Worm (Caenorhabditis elegans) whole organism, early embryonic: ENCODE measurements around the gene srlf-13.

Experiments
- F13C5.2 ChIP-seq: sonication (generic microtip); optimal IDR thresholded peaks from 2 replicates; lab custom pipeline; 2017; ENCODE audit warnings: mild to moderate bottlenecking, missing genetic modification characterization, inconsistent platforms, missing compliant biosample characterization
- aly-1 ChIP-seq: sonication (generic microtip); optimal IDR thresholded peaks from 2 replicates; lab custom pipeline; 2016; ENCODE audit warnings: missing genetic modification characterization, missing compliant biosample characterization
- ama-1 ChIP-seq: fragments of 150-350 bp; optimal IDR thresholded peaks from 2 replicates; lab custom pipeline; 2014
- ceh-13 ChIP-seq: fragments of 200-800 bp; sonication (Bioruptor generic); optimal IDR thresholded peaks from 2 replicates; lab custom pipeline; 2018; ENCODE audit warnings: mild to moderate bottlenecking, missing genetic modification characterization, missing compliant biosample characterization
- ets-7 ChIP-seq: sonication (generic microtip); optimal IDR thresholded peaks from 2 replicates; lab custom pipeline; 2016; ENCODE audit warnings: missing genotype, missing genetic modification characterization, missing compliant biosample characterization
- flt-1 ChIP-seq: fragments of 200-800 bp; sonication (Bioruptor generic); IDR thresholded peaks from 2 replicates; pipeline ENCODE4 v1.3.6; 2022; ENCODE audit warnings: missing genetic modification characterization, missing compliant biosample characterization
- hmg-4 ChIP-seq: fragments of 200-800 bp; sonication (Bioruptor generic); optimal IDR thresholded peaks from 2 replicates; lab custom pipeline; 2018; ENCODE audit warnings: mild to moderate bottlenecking, missing genetic modification characterization, missing compliant biosample characterization
- hnd-1 ChIP-seq: sonication (generic microtip); optimal IDR thresholded peaks from 2 replicates; lab custom pipeline; 2016; ENCODE audit warnings: missing genetic modification characterization, missing compliant biosample characterization
- scrt-1 ChIP-seq: fragments of 200-800 bp; sonication (Bioruptor generic); IDR thresholded peaks from 2 replicates; pipeline ENCODE4 v1.3.6; 2022; ENCODE audit warnings: missing genetic modification characterization, missing compliant biosample characterization
- sea-1 ChIP-seq: fragments of 200-800 bp; sonication (Bioruptor generic); conservative IDR thresholded peaks from 2 replicates; pipeline ENCODE4 v1.3.6; 2022; ENCODE audit warnings: missing genetic modification characterization, missing compliant biosample characterization
- tbx-11 ChIP-seq: fragments of 200-800 bp; sonication (Bioruptor generic); IDR thresholded peaks from 2 replicates; pipeline ENCODE4 v1.3.6; 2022; ENCODE audit warnings: missing genetic modification characterization, missing compliant biosample characterization
- tbx-37 ChIP-seq: fragments of 200-800 bp; sonication (Bioruptor generic); conservative IDR thresholded peaks from 2 replicates; pipeline ENCODE4 v1.3.6; 2022; ENCODE audit warnings: missing genetic modification reagents, missing genetic modification characterization, missing compliant biosample characterization
- tra-4 ChIP-seq: sonication (generic microtip); optimal IDR thresholded peaks from 2 replicates; lab custom pipeline; 2017; ENCODE audit warnings: missing genetic modification characterization, missing compliant biosample characterization

DNA sequence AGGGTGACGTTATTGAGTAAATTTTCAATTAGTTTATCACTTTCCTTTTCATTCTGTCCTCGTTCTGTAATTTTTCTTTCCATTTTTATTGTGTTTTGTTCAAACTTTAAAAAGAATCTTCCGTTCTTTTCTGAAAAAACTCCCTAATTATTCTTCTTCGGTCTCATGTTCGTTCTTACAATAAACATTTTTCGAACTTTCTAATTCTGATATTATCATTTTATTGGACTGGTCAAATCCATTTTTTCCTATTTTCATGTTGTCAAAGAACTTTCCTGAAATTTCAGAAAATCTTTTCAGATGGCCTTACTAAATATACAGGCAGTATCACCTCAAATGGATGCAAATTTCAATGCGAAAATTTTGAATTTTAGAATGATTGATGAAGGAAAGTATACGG lies 32.4 kb downstream of the srlf-13 start, which contains the start of gene nish-1:
- TF ChIP-seq hnd-1 (tag; lab: Kevin White, UChicago) (no peak), aly-1 (tag; lab: Kevin White, UChicago) (no peak), ama-1 (no peak), flt-1 (GFP tag; lab: Robert Waterston, UW) (no peak), F13C5.2 (tag; lab: Kevin White, UChicago) (no peak), hmg-4 (no peak), scrt-1 (GFP tag; lab: Robert Waterston, UW) (no peak), tbx-11 (GFP tag; lab: Robert Waterston, UW) (no peak), tra-4 (tag; lab: Kevin White, UChicago) (no peak), ceh-13 (no peak), sea-1 (no peak), ets-7 (tag; lab: Kevin White, UChicago) (no peak), tbx-37 (no peak)
